Fruit fly (Drosophila melanogaster): Measurements from ENCODE around the gene CG14042.

Gene CG14042

DNA sequence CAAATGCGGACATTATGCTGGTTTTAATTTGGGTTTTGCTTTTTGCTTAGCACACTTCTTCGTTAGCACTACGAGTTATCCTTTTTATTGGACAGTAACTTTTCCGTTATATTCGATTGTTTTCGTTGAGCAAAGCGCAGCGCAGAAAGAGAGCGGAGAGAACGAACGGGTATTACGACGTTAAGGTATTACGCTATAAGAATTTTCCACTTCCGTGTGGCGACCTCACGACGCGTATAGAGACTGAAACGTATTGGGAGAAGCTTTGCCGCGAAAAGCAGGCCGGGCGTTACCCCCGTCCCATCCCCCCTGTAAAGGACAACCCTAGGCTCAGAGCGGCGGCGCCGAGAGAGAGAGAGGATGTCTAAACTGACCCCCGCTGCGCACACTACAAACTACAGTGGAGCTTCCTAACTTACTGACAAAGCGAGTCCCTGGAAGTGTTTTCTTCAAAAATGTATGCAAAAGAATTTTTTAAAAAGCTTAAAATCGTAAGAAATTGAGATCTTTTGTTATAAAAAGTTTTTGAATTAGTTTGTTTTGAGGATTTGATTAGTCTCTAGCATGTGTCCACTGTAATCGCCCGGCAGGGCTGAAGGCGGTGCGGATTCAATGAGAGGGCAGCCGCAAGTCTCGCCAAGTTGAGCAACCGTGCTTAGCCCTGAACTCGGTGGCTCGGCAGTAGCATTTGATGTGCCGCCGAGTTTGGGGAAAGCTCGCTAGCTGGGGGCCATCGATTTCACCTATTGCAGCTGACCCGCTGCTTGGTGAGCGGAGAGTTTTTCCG is 32.6 kb upstream of the CG14042 start (continued):
- peak; percentile 96 for TF ChIP-seq Aef1 (GFP tag; IDR thresholded peaks at IDR 0.05)
- peak; percentile 79 for TF ChIP-seq ash1 (GFP tag; optimal IDR thresholded peaks at IDR 0.05)
- TF ChIP-seq dysf (GFP tag; IDR thresholded peaks at IDR 0.05), result peak; percentile 97
- peak; percentile 92 for TF ChIP-seq CG4820 (GFP tag; optimal IDR thresholded peaks at IDR 0.05)
- TF ChIP-seq CG6654 (GFP tag; optimal IDR thresholded peaks at IDR 0.05), result peak; percentile 76
- peak; percentile 65 for TF ChIP-seq CG10431 (GFP tag; optimal IDR thresholded peaks at IDR 0.05)
- TF ChIP-seq zen2 (GFP tag; IDR thresholded peaks at IDR 0.05; ENCODE audit: partially characterized antibody), result no peak
- TF ChIP-seq Sin3A (optimal IDR thresholded peaks at IDR 0.05), result no peak
- peak; percentile 92 for TF ChIP-seq NFAT (GFP tag; IDR thresholded peaks at IDR 0.05)
- peak; percentile 99 for TF ChIP-seq sens (GFP tag)
- peak; percentile 85 for TF ChIP-seq CG11560 (tag; IDR thresholded peaks at IDR 0.05)
- TF ChIP-seq danr (GFP tag; IDR thresholded peaks at IDR 0.05), result peak; percentile 90
- no peak for TF ChIP-seq Hr39 (optimal IDR thresholded peaks at IDR 0.05)
- TF ChIP-seq Lhr (GFP tag; optimal IDR thresholded peaks at IDR 0.05), result peak; percentile 67
- TF ChIP-seq bcd (GFP tag; optimal IDR thresholded peaks at IDR 0.05), result peak; percentile 94
- peak; percentile 88 for TF ChIP-seq Gsc (GFP tag; IDR thresholded peaks at IDR 0.05)
- TF ChIP-seq CG11247 (GFP tag; IDR thresholded peaks at IDR 0.05), result peak; percentile 96
- peak; percentile 93 for TF ChIP-seq CG3726 (GFP tag; IDR thresholded peaks at IDR 0.05)
- peak; percentile 79 for TF ChIP-seq CG31388 (GFP tag; optimal IDR thresholded peaks at IDR 0.05)
- TF ChIP-seq tx (GFP tag; optimal IDR thresholded peaks at IDR 0.05), result peak; percentile 94
- TF ChIP-seq sd (tag; optimal IDR thresholded peaks at IDR 0.05), result peak; percentile 80
- peak; percentile 94 for TF ChIP-seq schlank (tag; optimal IDR thresholded peaks at IDR 0.05)
- no peak for TF ChIP-seq Opbp (GFP tag; IDR thresholded peaks at IDR 0.05; ENCODE audit: partially characterized antibody)
- peak; percentile 56; the same call in 1 of the 3 replicates for TF ChIP-seq z (GFP tag; IDR thresholded peaks at IDR 0.05)
- TF ChIP-seq trh (GFP tag; optimal IDR thresholded peaks at IDR 0.05), result peak; percentile 67
- TF ChIP-seq Nf-YB (GFP tag; optimal IDR thresholded peaks at IDR 0.05), result peak; percentile 75
- TF ChIP-seq CG33557 (GFP tag; optimal IDR thresholded peaks at IDR 0.05), result peak; percentile 67
- TF ChIP-seq al (GFP tag; IDR thresholded peaks at IDR 0.05), result peak; percentile 92
- peak; percentile 95 for TF ChIP-seq CG12299 (tag; optimal IDR thresholded peaks at IDR 0.05)
- TF ChIP-seq sob (GFP tag; IDR thresholded peaks at IDR 0.05), result peak; percentile 98
- TF ChIP-seq tna (GFP tag; IDR thresholded peaks at IDR 0.05; ENCODE audit: partially characterized antibody), result no peak
- TF ChIP-seq corto (GFP tag; optimal IDR thresholded peaks at IDR 0.05), result peak; percentile 43
- TF ChIP-seq CG17829 (tag; optimal IDR thresholded peaks at IDR 0.05), result peak; percentile 91
- peak; percentile 96 for TF ChIP-seq CHES-1-like (GFP tag; optimal IDR thresholded peaks at IDR 0.05)
- TF ChIP-seq Hmx (GFP tag; optimal IDR thresholded peaks at IDR 0.05), result peak; percentile 74
- peak; percentile 99 for TF ChIP-seq Ets65A (GFP tag)
- peak; percentile 81 for TF ChIP-seq en (GFP tag; optimal IDR thresholded peaks at IDR 0.05)
- peak; percentile 92 for TF ChIP-seq slou (GFP tag; optimal IDR thresholded peaks at IDR 0.05)
- peak; percentile 92 to 93 for TF ChIP-seq Hr51 (GFP tag; optimal IDR thresholded peaks at IDR 0.05)
- peak; percentile 82 for TF ChIP-seq toy (GFP tag; IDR thresholded peaks at IDR 0.05)
- peak; percentile 80 for TF ChIP-seq CG15696 (tag; optimal IDR thresholded peaks at IDR 0.05)
- peak; percentile 95 for TF ChIP-seq wdn (GFP tag; IDR thresholded peaks at IDR 0.05)
- peak; percentile 91 for TF ChIP-seq Optix (GFP tag; IDR thresholded peaks at IDR 0.05)
- TF ChIP-seq luna (GFP tag; optimal IDR thresholded peaks at IDR 0.05), result peak; percentile 93
- TF ChIP-seq Hmr (GFP tag; optimal IDR thresholded peaks at IDR 0.05), result peak; percentile 98
- TF ChIP-seq CG12391 (tag; optimal IDR thresholded peaks at IDR 0.05), result peak; percentile 93
- TF ChIP-seq CG6689 (GFP tag; IDR thresholded peaks at IDR 0.05), result peak; percentile 95
- peak; percentile 88 for TF ChIP-seq odd (GFP tag; optimal IDR thresholded peaks at IDR 0.05)
- peak; percentile 88 for TF ChIP-seq ro (GFP tag; IDR thresholded peaks at IDR 0.05)
- TF ChIP-seq CG34224 (GFP tag; IDR thresholded peaks at IDR 0.05; ENCODE audit: partially characterized antibody), result no peak
- peak; percentile 89 for TF ChIP-seq C15 (GFP tag; IDR thresholded peaks at IDR 0.05)
